Worm (Caenorhabditis elegans): Measurements from ENCODE around the gene T08D10.5.
A peak's percentile ranks its signal among the peaks of the same experiment; 100 is the strongest.

The T08D10.5 gene

ce11 chrX:11934933-11935332 is 22.4 kb upstream of the T08D10.5 start:
- TF ChIP-seq mep-1 (tag; optimal IDR thresholded peaks at IDR 0.05) = peak; percentile 16
- no peak for TF ChIP-seq lin-13 (tag; optimal IDR thresholded peaks at IDR 0.05)
- TF ChIP-seq drap-1 (GFP tag; optimal IDR thresholded peaks at IDR 0.05) = peak; percentile 85
- TF ChIP-seq sptf-1 (tag; optimal IDR thresholded peaks at IDR 0.05) = peak; percentile 87
- TF ChIP-seq tbx-8 (GFP tag; optimal IDR thresholded peaks at IDR 0.05) = peak; percentile 28
- TF ChIP-seq nhr-12 (tag; optimal IDR thresholded peaks at IDR 0.05) = no peak
- peak; percentile 85 for TF ChIP-seq cnd-1 (tag; optimal IDR thresholded peaks at IDR 0.05)
- TF ChIP-seq pha-4 (tag; optimal IDR thresholded peaks at IDR 0.05) = peak; percentile 41
- no peak for TF ChIP-seq unc-62 (GFP tag; optimal IDR thresholded peaks at IDR 0.05)
- no peak for TF ChIP-seq nhr-76 (tag; optimal IDR thresholded peaks at IDR 0.05)
- TF ChIP-seq ham-2 (GFP tag; optimal IDR thresholded peaks at IDR 0.05) = peak; percentile 62
- TF ChIP-seq unc-39 (tag; optimal IDR thresholded peaks at IDR 0.05) = no peak
- TF ChIP-seq ceh-43 (GFP tag; optimal IDR thresholded peaks at IDR 0.05) = peak; percentile 41
- TF ChIP-seq zip-8 (tag; optimal IDR thresholded peaks at IDR 0.05) = no peak
- TF ChIP-seq flh-1 (GFP tag; optimal IDR thresholded peaks at IDR 0.05) = no peak
- peak; percentile 41 for TF ChIP-seq lin-32 (GFP tag; optimal IDR thresholded peaks at IDR 0.05)
- no peak for TF ChIP-seq elt-1 (tag; optimal IDR thresholded peaks at IDR 0.05; ENCODE audit: borderline replicate concordance, insufficient read depth)
- TF ChIP-seq sem-2 (GFP tag; optimal IDR thresholded peaks at IDR 0.05) = peak; percentile 70
- peak; percentile 69 for TF ChIP-seq ceh-83 (GFP tag; optimal IDR thresholded peaks at IDR 0.05)
- peak; percentile 65 for TF ChIP-seq bed-3 (GFP tag; optimal IDR thresholded peaks at IDR 0.05)
- TF ChIP-seq M03D4.4 (tag; optimal IDR thresholded peaks at IDR 0.05) = peak; percentile 80
- peak; percentile 42 for TF ChIP-seq ces-1 (GFP tag; optimal IDR thresholded peaks at IDR 0.05)
- TF ChIP-seq mls-2 (tag; optimal IDR thresholded peaks at IDR 0.05) = peak; percentile 73
- peak; percentile 75 for TF ChIP-seq unc-120 (tag; optimal IDR thresholded peaks at IDR 0.05; ENCODE audit: poor library complexity, severe bottlenecking)
- TF ChIP-seq ceh-39 (tag; optimal IDR thresholded peaks at IDR 0.05) = no peak
- no peak for TF ChIP-seq elt-3 (tag; optimal IDR thresholded peaks at IDR 0.05)

- peak; percentile 80 for TF ChIP-seq unc-39 (tag; optimal IDR thresholded peaks at IDR 0.05)
- peak; percentile 59 for TF ChIP-seq tbx-8 (GFP tag; optimal IDR thresholded peaks at IDR 0.05)
- TF ChIP-seq lsy-2 (tag; optimal IDR thresholded peaks at IDR 0.05) = peak; percentile 88
- peak; percentile 87 for TF ChIP-seq sptf-1 (tag; optimal IDR thresholded peaks at IDR 0.05)
- TF ChIP-seq zip-8 (tag; optimal IDR thresholded peaks at IDR 0.05) = no peak
- TF ChIP-seq unc-62 (GFP tag; optimal IDR thresholded peaks at IDR 0.05) = peak; percentile 92
- TF ChIP-seq M03D4.4 (tag; optimal IDR thresholded peaks at IDR 0.05) = peak; percentile 53
- TF ChIP-seq unc-120 (tag; optimal IDR thresholded peaks at IDR 0.05; ENCODE audit: poor library complexity, severe bottlenecking) = peak; percentile 89
- peak; percentile 94 for TF ChIP-seq mab-5 (tag; optimal IDR thresholded peaks at IDR 0.05)
- peak; percentile 92 for TF ChIP-seq pha-4 (tag; optimal IDR thresholded peaks at IDR 0.05)
- peak; percentile 85 for TF ChIP-seq hlh-1 (tag; optimal IDR thresholded peaks at IDR 0.05)
- TF ChIP-seq elt-3 (tag; optimal IDR thresholded peaks at IDR 0.05) = peak; percentile 88
- TF ChIP-seq nhr-28 (tag; optimal IDR thresholded peaks at IDR 0.05) = peak; percentile 55
- TF ChIP-seq nhr-237 (tag; optimal IDR thresholded peaks at IDR 0.05) = peak; percentile 99
- peak; percentile 95 for TF ChIP-seq ceh-39 (tag; optimal IDR thresholded peaks at IDR 0.05)
- TF ChIP-seq nhr-12 (tag; optimal IDR thresholded peaks at IDR 0.05) = peak; percentile 79
- peak; percentile 44 for TF ChIP-seq blmp-1 (tag; optimal IDR thresholded peaks at IDR 0.05)
- no peak for TF ChIP-seq bed-3 (GFP tag; optimal IDR thresholded peaks at IDR 0.05)
- peak; percentile 78 for TF ChIP-seq lin-13 (tag; optimal IDR thresholded peaks at IDR 0.05)
- TF ChIP-seq ztf-11 (tag; optimal IDR thresholded peaks at IDR 0.05) = peak; percentile 97
- TF ChIP-seq sem-2 (GFP tag; optimal IDR thresholded peaks at IDR 0.05) = no peak
- peak; percentile 7 for TF ChIP-seq lin-32 (GFP tag; optimal IDR thresholded peaks at IDR 0.05)
- TF ChIP-seq flh-1 (GFP tag; optimal IDR thresholded peaks at IDR 0.05) = no peak
- TF ChIP-seq mep-1 (tag; optimal IDR thresholded peaks at IDR 0.05) = peak; percentile 96
- TF ChIP-seq cnd-1 (tag; optimal IDR thresholded peaks at IDR 0.05) = peak; percentile 86
- TF ChIP-seq ceh-83 (GFP tag; optimal IDR thresholded peaks at IDR 0.05) = peak; percentile 59
- TF ChIP-seq nhr-2 (tag; optimal IDR thresholded peaks at IDR 0.05) = no peak
- TF ChIP-seq nhr-76 (tag; optimal IDR thresholded peaks at IDR 0.05) = peak; percentile 75
- TF ChIP-seq ham-2 (GFP tag; optimal IDR thresholded peaks at IDR 0.05) = peak; percentile 28
- peak; percentile 95 for TF ChIP-seq drap-1 (GFP tag; optimal IDR thresholded peaks at IDR 0.05)
- no peak for TF ChIP-seq snpc-4 (tag; optimal IDR thresholded peaks at IDR 0.05)
- TF ChIP-seq ceh-43 (GFP tag; optimal IDR thresholded peaks at IDR 0.05) = peak; percentile 47
- peak; percentile 43 for TF ChIP-seq mls-2 (tag; optimal IDR thresholded peaks at IDR 0.05)
- TF ChIP-seq ces-1 (GFP tag; optimal IDR thresholded peaks at IDR 0.05) = peak; percentile 97
- no peak for TF ChIP-seq elt-1 (tag; optimal IDR thresholded peaks at IDR 0.05; ENCODE audit: borderline replicate concordance, insufficient read depth)
Measured at ce11 chrX:11937343-11937935, 19.9 kb upstream of the T08D10.5 start.
